Worm (Caenorhabditis elegans) whole organism, late embryonic: ENCODE results near the gene xbx-3.
"Not testable (repeated sequence)": the region's sequence is repeated elsewhere in the genome, so short reads cannot be mapped to it uniquely, and the experiment has no call there.

Experiments
- C38D4.7 ChIP-seq: fragments of 200-800 bp; sonication (Bioruptor generic); optimal IDR thresholded peaks from 2 replicates; lab custom pipeline; 2018; ENCODE audit warnings: mild to moderate bottlenecking, missing genetic modification characterization, moderate library complexity, missing compliant biosample characterization
- F13H6.1 ChIP-seq: sonication (generic microtip); optimal IDR thresholded peaks from 2 replicates; lab custom pipeline; 2016; ENCODE audit warnings: missing genetic modification characterization, missing compliant biosample characterization
- Y22D7AL.16 ChIP-seq: sonication (generic microtip); optimal IDR thresholded peaks from 2 replicates; lab custom pipeline; 2016; ENCODE audit warnings: missing genetic modification characterization, missing compliant biosample characterization
- ceh-14 ChIP-seq: sonication (generic microtip); optimal IDR thresholded peaks from 2 replicates; lab custom pipeline; 2016; ENCODE audit warnings: missing genotype, missing genetic modification characterization, missing compliant biosample characterization
- ceh-18 ChIP-seq: sonication (generic microtip); optimal IDR thresholded peaks from 2 replicates; lab custom pipeline; 2016; ENCODE audit warnings: missing genetic modification characterization, missing compliant biosample characterization
- ceh-22 ChIP-seq: sonication (generic microtip); optimal IDR thresholded peaks from 2 replicates; lab custom pipeline; 2017; ENCODE audit warnings: missing biosample characterization, missing genetic modification characterization
- ceh-24 ChIP-seq: sonication (generic microtip); optimal IDR thresholded peaks from 2 replicates; lab custom pipeline; 2016; ENCODE audit warnings: mild to moderate bottlenecking, missing genetic modification characterization, missing compliant biosample characterization
- ceh-30 ChIP-seq: fragments of 150-350 bp; optimal IDR thresholded peaks from 2 replicates; lab custom pipeline; 2014; ENCODE audit warnings: missing biosample characterization, missing genetic modification characterization
- ceh-31 ChIP-seq: sonication (generic microtip); optimal IDR thresholded peaks from 2 replicates; lab custom pipeline; 2016; ENCODE audit warnings: missing genetic modification characterization, missing compliant biosample characterization
- ceh-6 ChIP-seq: fragments of 200-800 bp; sonication (Bioruptor generic); optimal IDR thresholded peaks from 2 replicates; lab custom pipeline; 2018; ENCODE audit warnings: mild to moderate bottlenecking, missing genetic modification characterization, missing compliant biosample characterization
- ceh-9 ChIP-seq: sonication (generic microtip); optimal IDR thresholded peaks from 2 replicates; lab custom pipeline; 2016; ENCODE audit warnings: mild to moderate bottlenecking, missing genetic modification characterization, inconsistent platforms, missing compliant biosample characterization
- che-1 ChIP-seq: sonication (generic microtip); optimal IDR thresholded peaks from 2 replicates; lab custom pipeline; 2016; ENCODE audit warnings: mild to moderate bottlenecking, missing genetic modification characterization, missing compliant biosample characterization
- dmd-4 ChIP-seq: sonication (generic microtip); optimal IDR thresholded peaks from 2 replicates; lab custom pipeline; 2016; ENCODE audit warnings: borderline replicate concordance, missing genetic modification characterization, missing compliant biosample characterization
- elt-2 ChIP-seq: sonication (generic microtip); optimal IDR thresholded peaks from 2 replicates; lab custom pipeline; 2016; ENCODE audit warnings: missing genetic modification reagents, missing genetic modification characterization, missing compliant biosample characterization
- eyg-1 ChIP-seq: sonication (generic microtip); optimal IDR thresholded peaks from 2 replicates; lab custom pipeline; 2016; ENCODE audit warnings: missing genotype, missing genetic modification characterization, missing compliant biosample characterization
- fax-1 ChIP-seq: sonication (generic microtip); optimal IDR thresholded peaks from 2 replicates; lab custom pipeline; 2016; ENCODE audit warnings: missing genotype, missing genetic modification characterization, missing compliant biosample characterization
- fkh-10 ChIP-seq: fragments of 150-350 bp; optimal IDR thresholded peaks from 2 replicates; lab custom pipeline; 2014; ENCODE audit warnings: missing biosample characterization, missing genetic modification reagents, missing genetic modification characterization
- fkh-6 ChIP-seq: sonication (generic microtip); optimal IDR thresholded peaks from 2 replicates; lab custom pipeline; 2016; ENCODE audit warnings: missing genetic modification characterization, missing compliant biosample characterization
- gmeb-2 ChIP-seq: sonication (generic microtip); optimal IDR thresholded peaks from 2 replicates; lab custom pipeline; 2016; ENCODE audit warnings: missing genetic modification characterization, inconsistent platforms, missing compliant biosample characterization
- hlh-30 ChIP-seq: sonication (generic microtip); optimal IDR thresholded peaks from 2 replicates; lab custom pipeline; 2017; ENCODE audit warnings: antibody characterized with exemption, missing genetic modification characterization, missing compliant biosample characterization; ENCODE audit not compliant: insufficient read depth
- lin-11 ChIP-seq: fragments of 200-800 bp; sonication (Bioruptor generic); optimal IDR thresholded peaks from 2 replicates; lab custom pipeline; 2018; ENCODE audit warnings: mild to moderate bottlenecking, missing genetic modification characterization, missing compliant biosample characterization
- madf-2 ChIP-seq: sonication (generic microtip); optimal IDR thresholded peaks from 2 replicates; lab custom pipeline; 2017; ENCODE audit warnings: missing genetic modification characterization, missing compliant biosample characterization
- nhr-232 ChIP-seq: sonication (generic microtip); optimal IDR thresholded peaks from 2 replicates; lab custom pipeline; 2016; ENCODE audit warnings: missing genetic modification characterization, missing compliant biosample characterization
- odd-2 ChIP-seq: sonication (generic microtip); optimal IDR thresholded peaks from 2 replicates; lab custom pipeline; 2017; ENCODE audit warnings: antibody characterized with exemption, mild to moderate bottlenecking, missing genetic modification characterization, missing compliant biosample characterization
- pqm-1 ChIP-seq: sonication (generic microtip); optimal IDR thresholded peaks from 2 replicates; lab custom pipeline; 2016; ENCODE audit warnings: missing genetic modification characterization, missing compliant biosample characterization
- ref-2 ChIP-seq: sonication (generic microtip); optimal IDR thresholded peaks from 2 replicates; lab custom pipeline; 2016; ENCODE audit warnings: missing genetic modification characterization, missing compliant biosample characterization
- rnt-1 ChIP-seq: sonication (generic microtip); optimal IDR thresholded peaks from 2 replicates; lab custom pipeline; 2016; ENCODE audit warnings: missing genetic modification characterization, missing compliant biosample characterization
- sdc-2 ChIP-seq: sonication (generic microtip); optimal IDR thresholded peaks from 2 replicates; lab custom pipeline; 2016; ENCODE audit warnings: missing genotype, missing genetic modification characterization, missing compliant biosample characterization
- sox-2 ChIP-seq: fragments of 200-800 bp; sonication (Bioruptor generic); IDR thresholded peaks from 2 replicates; pipeline ENCODE4 v1.3.6; 2022; ENCODE audit warnings: missing genetic modification reagents, missing genetic modification characterization, missing compliant biosample characterization
- syd-9 ChIP-seq: sonication (generic microtip); optimal IDR thresholded peaks from 2 replicates; lab custom pipeline; 2016; ENCODE audit warnings: mild to moderate bottlenecking, missing genetic modification characterization, moderate library complexity, missing compliant biosample characterization
- tbx-7 ChIP-seq: sonication (generic microtip); optimal IDR thresholded peaks from 2 replicates; lab custom pipeline; 2016; ENCODE audit warnings: missing genotype, missing genetic modification characterization, missing compliant biosample characterization
- ttx-3 ChIP-seq: sonication (generic microtip); optimal IDR thresholded peaks from 2 replicates; lab custom pipeline; 2016; ENCODE audit warnings: missing genetic modification reagents, missing genetic modification characterization, missing compliant biosample characterization
- unc-3 ChIP-seq, 2 experiments: fragments of 200-800 bp in 1 of 2; sonication (Bioruptor generic) in 1 of 2; sonication (generic microtip) in 1 of 2; conservative IDR thresholded peaks in 1 of 2; optimal IDR thresholded peaks in 1 of 2; 2 replicates each; pipeline versions ENCODE4 v1.3.6 to Lab custom; 2016 to 2022; ENCODE audit warnings: missing compliant biosample characterization in 2 of 2, missing genetic modification characterization in 2 of 2, missing genetic modification reagents in 1 of 2
- unc-42 ChIP-seq: sonication (generic microtip); optimal IDR thresholded peaks from 2 replicates; lab custom pipeline; 2016; ENCODE audit warnings: missing genotype, missing genetic modification characterization, missing compliant biosample characterization
- unc-86 ChIP-seq: sonication (generic microtip); optimal IDR thresholded peaks from 2 replicates; lab custom pipeline; 2016; ENCODE audit warnings: missing genetic modification characterization, missing compliant biosample characterization

Gene xbx-3

ce11 chrIII:10049682-10050081 lies 13.9 kb downstream of the xbx-3 start, which contains the start of gene T16G12.1:
Gene T16G12.1, minus strand, starts transcription at chrIII:10049857.
- TF ChIP-seq ceh-24 (tag; lab: Kevin White, UChicago), result no peak
- TF ChIP-seq elt-2 (tag; lab: Kevin White, UChicago), result peak; percentile 53
- TF ChIP-seq, all 69 proteins: peak for 1

DNA sequence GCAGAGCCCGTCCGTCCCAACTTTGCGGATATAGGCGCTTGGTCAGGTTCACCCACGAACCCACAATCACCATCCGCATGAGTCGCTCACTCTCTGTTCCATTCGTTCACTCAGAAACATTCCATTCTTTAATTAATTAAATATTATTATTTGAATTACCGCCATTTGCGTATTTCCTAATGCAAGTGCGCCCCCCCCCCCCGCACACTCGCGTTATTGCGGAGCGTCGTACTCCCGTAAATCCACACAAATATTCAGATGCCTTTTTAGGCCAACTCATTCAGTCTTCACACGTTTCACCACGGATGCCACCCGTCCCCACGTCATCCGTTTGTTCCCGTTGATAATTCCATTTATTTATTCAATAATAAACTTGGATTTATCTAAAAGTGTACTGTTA lies 14.6 kb downstream of the xbx-3 start, which contains the start of gene T16G12.3:
Gene T16G12.3 (plus strand): TSS at position 301 of the 400 bp plus-strand sequence.
- TF ChIP-seq fax-1; ceh-24 (tag; lab: Kevin White, UChicago); fkh-6 (tag; lab: Kevin White, UChicago): not testable (repeated sequence)

DNA sequence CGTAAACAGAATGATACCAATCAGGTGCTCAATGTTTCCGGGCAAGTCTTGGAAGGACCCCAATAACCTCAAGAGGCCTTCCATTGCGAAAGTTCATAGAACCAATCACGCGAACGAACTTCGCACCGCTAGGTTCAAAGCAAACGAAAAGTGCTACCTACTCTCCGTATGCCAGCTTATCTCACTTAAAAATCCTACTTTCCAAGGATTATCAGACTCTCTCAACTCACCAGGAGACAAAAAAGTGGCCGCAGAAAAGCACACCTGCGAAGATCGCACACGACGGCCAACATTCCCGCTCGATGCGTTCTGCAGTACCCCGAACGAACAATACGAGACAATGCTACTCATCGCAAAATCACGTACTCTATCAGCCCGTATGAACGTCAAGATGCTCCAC lies 17.6 kb downstream of the xbx-3 start, which contains the start of gene T16G12.12:
Gene T16G12.12 (plus strand): TSS at position 301 of the 400 bp plus-strand sequence.
- not testable (repeated sequence) for TF ChIP-seq eyg-1; ceh-14; sox-2 (GFP tag; lab: Robert Waterston, UW)

ce11 chrIII:10056033-10056432 lies 20.3 kb downstream of the xbx-3 start, which contains the start of gene T16G12.10:
Gene T16G12.10, minus strand, starts transcription at chrIII:10056133.
- TF ChIP-seq rnt-1 (tag; lab: Kevin White, UChicago) (no peak), ceh-30 (tag; lab: Kevin White, UChicago) (no peak), ceh-24 (tag; lab: Kevin White, UChicago) (no peak), tbx-7 (tag; lab: Kevin White, UChicago) (no peak), hlh-30 (tag; lab: Kevin White, UChicago) (no peak), ceh-9 (tag; lab: Kevin White, UChicago) (no peak), ceh-18 (tag; lab: Kevin White, UChicago) (no peak), unc-42 (no peak), ceh-31 (tag; lab: Kevin White, UChicago) (no peak), dmd-4 (tag; lab: Kevin White, UChicago) (no peak), unc-86 (no peak), ceh-22 (no peak), fkh-6 (tag; lab: Kevin White, UChicago) (no peak), lin-11 (no peak), unc-3 (GFP tag; conservative IDR thresholded peaks at IDR 0.05; lab: Robert Waterston, UW) (no peak), unc-3 (tag; optimal IDR thresholded peaks at IDR 0.05; lab: Kevin White, UChicago) (no peak), gmeb-2 (tag; lab: Kevin White, UChicago) (no peak), sdc-2 (tag; lab: Kevin White, UChicago) (no peak), fkh-10 (GFP tag; lab: Kevin White, UChicago) (no peak), ref-2 (tag; lab: Kevin White, UChicago) (no peak), C38D4.7 (GFP tag; lab: Kevin White, UChicago) (no peak)

- TF ChIP-seq ceh-9 (tag; lab: Kevin White, UChicago) (no peak), pqm-1 (no peak), Y22D7AL.16 (no peak), fax-1 (no peak), madf-2 (tag; lab: Kevin White, UChicago) (no peak), odd-2 (tag; lab: Kevin White, UChicago) (no peak), sox-2 (GFP tag; lab: Robert Waterston, UW) (no peak)
- TF ChIP-seq, all 69 proteins: peak for 0
These were observed 21.8 kb downstream of the xbx-3 start, which contains the start of gene T16G12.4 for ce11 chrIII:10057518-10057917. Gene T16G12.4, plus strand, starts transcription at chrIII:10057818.

DNA sequence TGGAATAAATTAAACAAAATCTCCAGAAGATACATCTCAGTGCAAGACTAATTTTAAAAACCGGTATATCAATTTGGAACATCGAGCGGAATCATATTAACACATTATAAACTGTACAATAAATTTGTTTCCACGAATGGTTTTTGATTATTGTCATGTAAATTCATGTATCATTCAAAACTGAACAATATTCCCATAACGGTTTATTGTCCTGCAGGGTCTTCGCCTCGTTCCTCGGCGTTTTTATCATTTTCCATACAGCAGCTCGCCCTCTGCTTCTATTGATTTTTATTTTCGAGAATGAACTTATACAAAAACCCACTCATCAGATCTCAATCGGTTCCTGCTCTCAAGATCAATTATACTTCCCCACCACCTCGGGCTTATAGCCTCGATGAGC lies 23.3 kb downstream of the xbx-3 start, which contains the start of gene T16G12.8:
Gene T16G12.8 (plus strand): TSS at position 301 of the 400 bp plus-strand sequence.
- no peak for TF ChIP-seq che-1 (tag; lab: Kevin White, UChicago)
- no peak for TF ChIP-seq fkh-10 (GFP tag; lab: Kevin White, UChicago)
- TF ChIP-seq F13H6.1 (tag; lab: Kevin White, UChicago), result no peak
- no peak for TF ChIP-seq ceh-6 (GFP tag; lab: Kevin White, UChicago)
- no peak for TF ChIP-seq sdc-2 (tag; lab: Kevin White, UChicago)
- TF ChIP-seq odd-2 (tag; lab: Kevin White, UChicago), result no peak
- TF ChIP-seq ceh-31 (tag; lab: Kevin White, UChicago), result no peak
- no peak for TF ChIP-seq ttx-3 (tag; lab: Kevin White, UChicago)
- TF ChIP-seq nhr-232 (tag; lab: Kevin White, UChicago), result no peak
- no peak for TF ChIP-seq syd-9 (tag; lab: Kevin White, UChicago)
- TF ChIP-seq, all 69 proteins: peak for 0
